Worm (Caenorhabditis elegans) whole organism, mixed stage, embryonic: Measurements from ENCODE around the gene cutl-18.

Experiments
- M03D4.4 ChIP-seq: sonication (generic microtip); optimal IDR thresholded peaks from 2 replicates; lab custom pipeline; 2017; ENCODE audit warnings: mild to moderate bottlenecking, missing genetic modification characterization, missing compliant biosample characterization
- lsy-2 ChIP-seq: fragments of 150-350 bp; optimal IDR thresholded peaks from 2 replicates; lab custom pipeline; 2014; ENCODE audit warnings: missing biosample characterization, missing genetic modification characterization
- mls-2 ChIP-seq: sonication (generic microtip); optimal IDR thresholded peaks from 2 replicates; lab custom pipeline; 2016; ENCODE audit warnings: mild to moderate bottlenecking, missing genetic modification characterization, moderate library complexity, missing compliant biosample characterization
- nhr-12 ChIP-seq: fragments of 150-350 bp; optimal IDR thresholded peaks from 2 replicates; lab custom pipeline; 2014; ENCODE audit warnings: missing biosample characterization, missing genetic modification characterization
- nhr-76 ChIP-seq: sonication (generic microtip); optimal IDR thresholded peaks from 2 replicates; lab custom pipeline; 2017; ENCODE audit warnings: missing biosample characterization, missing genetic modification characterization
- pha-4 ChIP-seq: fragments of 150-350 bp; optimal IDR thresholded peaks from 2 replicates; lab custom pipeline; 2018; ENCODE audit warnings: missing biosample characterization, missing genetic modification reagents, missing genetic modification characterization
- sem-2 ChIP-seq: fragments of 200-800 bp; sonication (Bioruptor generic); optimal IDR thresholded peaks from 2 replicates; lab custom pipeline; 2018; ENCODE audit warnings: mild to moderate bottlenecking, missing genetic modification characterization, missing compliant biosample characterization
- sptf-1 ChIP-seq: sonication (generic microtip); optimal IDR thresholded peaks from 2 replicates; lab custom pipeline; 2017; ENCODE audit warnings: mild to moderate bottlenecking, missing genetic modification characterization, moderate library complexity, missing compliant biosample characterization
- unc-62 ChIP-seq: fragments of 150-350 bp; optimal IDR thresholded peaks from 2 replicates; lab custom pipeline; 2014; ENCODE audit warnings: missing biosample characterization, missing genetic modification reagents, missing genetic modification characterization
- ztf-11 ChIP-seq: fragments of 150-350 bp; optimal IDR thresholded peaks from 2 replicates; lab custom pipeline; 2014; ENCODE audit warnings: missing biosample characterization, missing genetic modification characterization

DNA sequence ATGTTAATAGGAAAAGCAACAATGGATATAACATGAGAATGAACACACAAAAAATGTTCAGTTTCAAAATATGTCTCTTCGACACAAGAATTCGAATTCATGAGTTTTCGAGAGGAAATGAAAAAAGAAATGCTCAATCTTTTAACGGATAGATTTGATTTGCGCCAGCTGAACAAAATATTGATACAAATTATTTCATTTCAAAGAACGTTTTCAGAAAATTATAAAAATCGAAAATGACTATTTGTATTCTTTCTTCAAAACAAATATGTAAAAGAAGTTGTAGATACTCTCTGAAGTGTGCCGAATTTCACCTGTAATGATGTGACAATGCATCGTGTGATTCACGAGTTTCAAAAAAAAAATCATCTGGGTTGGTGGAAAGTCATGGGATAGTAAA, 16.2 kb downstream of the cutl-18 start, which contains the start of gene srh-47:
- no peak for TF ChIP-seq sptf-1
- no peak for TF ChIP-seq pha-4
- TF ChIP-seq unc-62, result no peak
- TF ChIP-seq ztf-11 (tag; lab: Kevin White, UChicago), result no peak
- no peak for TF ChIP-seq M03D4.4 (tag; lab: Kevin White, UChicago)
- TF ChIP-seq mls-2 (tag; lab: Kevin White, UChicago), result no peak
- TF ChIP-seq lsy-2, result no peak
- no peak for TF ChIP-seq nhr-12 (tag; lab: Kevin White, UChicago)
- TF ChIP-seq sem-2 (GFP tag; lab: Kevin White, UChicago), result no peak
- no peak for TF ChIP-seq nhr-76 (tag; lab: Kevin White, UChicago)
